Worm (Caenorhabditis elegans) whole organism, L1 larva: ENCODE measurements around the gene C28C12.12.

Experiments
- C04F5.9 ChIP-seq: sonication (generic microtip); optimal IDR thresholded peaks from 2 replicates; lab custom pipeline; 2016; ENCODE audit warnings: missing genetic modification characterization, missing compliant biosample characterization
- C16A3.4 ChIP-seq: fragments of 150-350 bp; optimal IDR thresholded peaks from 2 replicates; lab custom pipeline; 2014; ENCODE audit warnings: missing biosample characterization, missing genetic modification characterization
- C34B4.2 ChIP-seq: sonication (generic microtip); optimal IDR thresholded peaks from 2 replicates; lab custom pipeline; 2017; ENCODE audit warnings: mild to moderate bottlenecking, missing genetic modification characterization, missing compliant biosample characterization
- F16B12.6 ChIP-seq: fragments of 150-350 bp; optimal IDR thresholded peaks from 2 replicates; lab custom pipeline; 2014; ENCODE audit warnings: missing biosample characterization, missing genetic modification characterization
- aly-2 ChIP-seq: fragments of 150-350 bp; optimal IDR thresholded peaks from 2 replicates; lab custom pipeline; 2014; ENCODE audit warnings: missing biosample characterization, missing genetic modification characterization
- blmp-1 ChIP-seq: fragments of 150-350 bp; optimal IDR thresholded peaks from 2 replicates; lab custom pipeline; 2014; ENCODE audit warnings: missing biosample characterization, missing genetic modification characterization
- ceh-82 ChIP-seq, 3 experiments: fragments of 150-350 bp in 1 of 3; sonication (generic microtip) in 2 of 3; optimal IDR thresholded peaks; 2 replicates each; lab custom pipeline; 2014 to 2017; ENCODE audit warnings: missing biosample characterization in 3 of 3, missing genetic modification characterization in 3 of 3
- ceh-88 ChIP-seq: fragments of 200-800 bp; sonication (Bioruptor generic); IDR thresholded peaks from 2 replicates; pipeline ENCODE4 v1.3.6; 2022; ENCODE audit warnings: missing genetic modification characterization, missing compliant biosample characterization
- ces-1 ChIP-seq: fragments of 150-350 bp; optimal IDR thresholded peaks from 2 replicates; lab custom pipeline; 2014; ENCODE audit warnings: missing biosample characterization, missing genetic modification reagents, missing genetic modification characterization
- dsc-1 ChIP-seq: sonication (generic microtip); optimal IDR thresholded peaks from 2 replicates; lab custom pipeline; 2016; ENCODE audit warnings: mild to moderate bottlenecking, missing genetic modification characterization, missing compliant biosample characterization
- efl-1 ChIP-seq, 4 experiments: fragments of 150-350 bp; optimal IDR thresholded peaks in 3 of 4; peaks in 1 of 4; 1 replicate in 1 of 4; 2 replicates in 3 of 4; lab custom pipeline; 2014; ENCODE audit warnings: missing biosample characterization in 2 of 4, missing genetic modification characterization in 2 of 4, missing genetic modification reagents in 2 of 4
- egl-27 ChIP-seq, 2 experiments: fragments of 150-350 bp in 1 of 2; sonication (generic microtip); optimal IDR thresholded peaks; 3 replicates each; lab custom pipeline; 2017 to 2018; ENCODE audit warnings: missing biosample characterization in 2 of 2, missing genetic modification characterization in 2 of 2, missing genetic modification reagents in 2 of 2
- elt-2 ChIP-seq: sonication (generic microtip); optimal IDR thresholded peaks from 2 replicates; lab custom pipeline; 2016; ENCODE audit warnings: missing genetic modification characterization, mild to moderate bottlenecking, inconsistent platforms, missing compliant biosample characterization, missing genetic modification reagents
- elt-3 ChIP-seq, 6 experiments: fragments of 150-350 bp in 1 of 6; sonication (generic microtip); optimal IDR thresholded peaks; 2 replicates each; lab custom pipeline; 2017 to 2018; ENCODE audit warnings: missing biosample characterization in 6 of 6, missing genetic modification characterization in 6 of 6, inconsistent platforms in 1 of 6
- ets-5 ChIP-seq: fragments of 200-800 bp; sonication (Bioruptor generic); IDR thresholded peaks from 2 replicates; pipeline ENCODE4 v1.3.6; 2022; ENCODE audit warnings: missing genetic modification characterization, missing compliant biosample characterization
- grh-1 ChIP-seq: fragments of 200-800 bp; sonication (Bioruptor generic); IDR thresholded peaks from 2 replicates; pipeline ENCODE4 v1.3.6; 2022; ENCODE audit warnings: missing genetic modification reagents, missing genetic modification characterization, missing compliant biosample characterization
- hlh-4 ChIP-seq: sonication (generic microtip); optimal IDR thresholded peaks from 2 replicates; lab custom pipeline; 2016; ENCODE audit warnings: mild to moderate bottlenecking, missing genetic modification characterization, missing compliant biosample characterization
- hpl-2 ChIP-seq: fragments of 150-350 bp; optimal IDR thresholded peaks from 2 replicates; lab custom pipeline; 2014; ENCODE audit warnings: missing biosample characterization, missing genetic modification reagents, missing genetic modification characterization
- isw-1 ChIP-seq: fragments of 200-800 bp; sonication (Bioruptor generic); IDR thresholded peaks from 2 replicates; pipeline ENCODE4 v1.3.6; 2022; ENCODE audit warnings: missing genetic modification characterization, missing compliant biosample characterization
- lin-13 ChIP-seq: fragments of 150-350 bp; optimal IDR thresholded peaks from 2 replicates; lab custom pipeline; 2014; ENCODE audit warnings: missing biosample characterization, missing genetic modification reagents, missing genetic modification characterization
- lin-14 ChIP-seq: fragments of 200-800 bp; sonication (Bioruptor generic); optimal IDR thresholded peaks from 2 replicates; lab custom pipeline; 2018; ENCODE audit warnings: mild to moderate bottlenecking, missing genetic modification characterization, moderate library complexity, missing compliant biosample characterization
- lin-35 ChIP-seq, 2 experiments: fragments of 150-350 bp; optimal IDR thresholded peaks; 2 replicates each; lab custom pipeline; 2014; ENCODE audit warnings: missing biosample characterization in 2 of 2, missing genetic modification characterization in 2 of 2, missing genetic modification reagents in 2 of 2
- lsy-2 ChIP-seq, 2 experiments: fragments of 150-350 bp; optimal IDR thresholded peaks; 2 replicates each; lab custom pipeline; 2014; ENCODE audit warnings: missing biosample characterization in 2 of 2, missing genetic modification characterization in 2 of 2
- mab-9 ChIP-seq: fragments of 200-800 bp; sonication (Bioruptor generic); IDR thresholded peaks from 2 replicates; pipeline ENCODE4 v1.3.6; 2022; ENCODE audit warnings: missing genetic modification reagents, missing genetic modification characterization, missing compliant biosample characterization
- mef-2 ChIP-seq: fragments of 150-350 bp; optimal IDR thresholded peaks from 2 replicates; lab custom pipeline; 2014; ENCODE audit warnings: missing biosample characterization, missing genetic modification characterization
- nhr-12 ChIP-seq: sonication (generic microtip); optimal IDR thresholded peaks from 2 replicates; lab custom pipeline; 2017; ENCODE audit warnings: missing biosample characterization, missing genetic modification characterization
- nhr-19 ChIP-seq: fragments of 200-800 bp; sonication (Bioruptor generic); conservative IDR thresholded peaks from 2 replicates; pipeline ENCODE4 v1.3.6; 2022; ENCODE audit warnings: missing genetic modification characterization, missing compliant biosample characterization
- nhr-20 ChIP-seq: sonication (generic microtip); optimal IDR thresholded peaks from 2 replicates; lab custom pipeline; 2016; ENCODE audit warnings: mild to moderate bottlenecking, missing genetic modification characterization, missing compliant biosample characterization
- nhr-237 ChIP-seq: fragments of 150-350 bp; optimal IDR thresholded peaks from 2 replicates; lab custom pipeline; 2014; ENCODE audit warnings: missing biosample characterization, missing genetic modification characterization
- nhr-28 ChIP-seq: fragments of 150-350 bp; optimal IDR thresholded peaks from 2 replicates; lab custom pipeline; 2014; ENCODE audit warnings: missing biosample characterization, missing genetic modification characterization
- nhr-47 ChIP-seq: sonication (generic microtip); optimal IDR thresholded peaks from 2 replicates; lab custom pipeline; 2016; ENCODE audit warnings: mild to moderate bottlenecking, missing genetic modification characterization, moderate library complexity, missing compliant biosample characterization
- nhr-71 ChIP-seq: sonication (generic microtip); optimal IDR thresholded peaks from 2 replicates; lab custom pipeline; 2016; ENCODE audit warnings: mild to moderate bottlenecking, missing genetic modification characterization, moderate library complexity, missing compliant biosample characterization
- nhr-76 ChIP-seq: sonication (generic microtip); optimal IDR thresholded peaks from 2 replicates; lab custom pipeline; 2017; ENCODE audit warnings: missing biosample characterization, missing genetic modification characterization
- nhr-85 ChIP-seq: sonication (generic microtip); peaks from one replicate; lab custom pipeline; 2016; ENCODE audit warnings: missing genetic modification characterization, inconsistent platforms, missing compliant biosample characterization
- nhr-90 ChIP-seq: sonication (generic microtip); optimal IDR thresholded peaks from 2 replicates; lab custom pipeline; 2016; ENCODE audit warnings: mild to moderate bottlenecking, missing genetic modification characterization, missing compliant biosample characterization; ENCODE audit not compliant: poor library complexity
- pag-3 ChIP-seq: sonication (generic microtip); optimal IDR thresholded peaks from 2 replicates; lab custom pipeline; 2017; ENCODE audit warnings: missing genetic modification characterization, mild to moderate bottlenecking, missing compliant biosample characterization, antibody characterized with exemption, borderline replicate concordance; ENCODE audit not compliant: insufficient read depth
- pax-3 ChIP-seq: fragments of 200-800 bp; sonication (Bioruptor generic); optimal IDR thresholded peaks from 2 replicates; lab custom pipeline; 2018; ENCODE audit warnings: mild to moderate bottlenecking, missing genetic modification characterization, moderate library complexity, missing compliant biosample characterization
- pqm-1 ChIP-seq: sonication (generic microtip); optimal IDR thresholded peaks from 3 replicates; lab custom pipeline; 2017; ENCODE audit warnings: missing biosample characterization, missing genetic modification characterization
- snpc-4 ChIP-seq: fragments of 150-350 bp; optimal IDR thresholded peaks from 2 replicates; lab custom pipeline; 2014; ENCODE audit warnings: missing biosample characterization, missing genetic modification characterization
- snu-23 ChIP-seq: sonication (generic microtip); optimal IDR thresholded peaks from 2 replicates; lab custom pipeline; 2016; ENCODE audit warnings: missing genetic modification characterization, missing compliant biosample characterization
- sptf-1 ChIP-seq: fragments of 150-350 bp; optimal IDR thresholded peaks from 2 replicates; lab custom pipeline; 2014; ENCODE audit warnings: missing biosample characterization, missing genetic modification characterization
- swsn-7 ChIP-seq: sonication (generic microtip); optimal IDR thresholded peaks from 2 replicates; lab custom pipeline; 2016; ENCODE audit warnings: missing genetic modification characterization, missing compliant biosample characterization
- tbx-2 ChIP-seq: sonication (generic microtip); optimal IDR thresholded peaks from 2 replicates; lab custom pipeline; 2016; ENCODE audit warnings: missing genetic modification characterization, missing compliant biosample characterization
- tlp-1 ChIP-seq: fragments of 150-350 bp; optimal IDR thresholded peaks from 2 replicates; lab custom pipeline; 2014; ENCODE audit warnings: missing biosample characterization, missing genetic modification characterization
- unc-130 ChIP-seq: fragments of 150-350 bp; optimal IDR thresholded peaks from 2 replicates; lab custom pipeline; 2017; ENCODE audit warnings: missing biosample characterization, missing genetic modification characterization, inconsistent platforms
- unc-30 ChIP-seq: sonication (generic microtip); optimal IDR thresholded peaks from 2 replicates; lab custom pipeline; 2017; ENCODE audit warnings: missing biosample characterization, missing genetic modification characterization
- unc-62 ChIP-seq: fragments of 150-350 bp; optimal IDR thresholded peaks from 2 replicates; lab custom pipeline; 2014; ENCODE audit warnings: missing biosample characterization, missing genetic modification reagents, missing genetic modification characterization
- vab-15 ChIP-seq: sonication (generic microtip); optimal IDR thresholded peaks from 2 replicates; lab custom pipeline; 2017; ENCODE audit warnings: missing genotype, mild to moderate bottlenecking, missing genetic modification characterization, missing compliant biosample characterization
- xbp-1 ChIP-seq: sonication (generic microtip); optimal IDR thresholded peaks from 2 replicates; lab custom pipeline; 2016; ENCODE audit warnings: missing genetic modification characterization, missing compliant biosample characterization
- zag-1 ChIP-seq: fragments of 150-350 bp; optimal IDR thresholded peaks from 2 replicates; lab custom pipeline; 2014; ENCODE audit warnings: missing biosample characterization, missing genetic modification characterization
- ztf-4 ChIP-seq: fragments of 150-350 bp; optimal IDR thresholded peaks from 2 replicates; lab custom pipeline; 2014; ENCODE audit warnings: missing biosample characterization, missing genetic modification characterization

The C28C12.12 gene

ce11 chrIV:8529039-8529438 is 32.9 kb upstream of the C28C12.12 start (continued):
- TF ChIP-seq hpl-2 (no peak), hlh-4 (tag; lab: Kevin White, UChicago) (no peak), nhr-47 (tag; lab: Kevin White, UChicago) (peak; percentile 69), pag-3 (tag; lab: Kevin White, UChicago) (no peak), nhr-76 (tag; lab: Kevin White, UChicago) (no peak), C16A3.4 (tag; lab: Kevin White, UChicago) (peak; percentile 47), tbx-2 (tag; lab: Kevin White, UChicago) (peak; percentile 72), blmp-1 (tag; lab: Kevin White, UChicago) (peak; percentile 92), mab-9 (GFP tag; lab: Robert Waterston, UW) (no peak), nhr-19 (peak; percentile 84), snu-23 (GFP tag; lab: Kevin White, UChicago) (peak; percentile 73), pax-3 (no peak), ceh-88 (GFP tag; lab: Robert Waterston, UW) (no peak), unc-30 (tag; lab: Kevin White, UChicago) (no peak), dsc-1 (tag; lab: Kevin White, UChicago) (no peak), vab-15 (tag; lab: Kevin White, UChicago) (no peak), nhr-12 (tag; lab: Kevin White, UChicago) (no peak), tlp-1 (no peak), F16B12.6 (tag; lab: Kevin White, UChicago) (no peak), mef-2 (tag; lab: Kevin White, UChicago) (no peak), ceh-82 (tag; optimal IDR thresholded peaks at IDR 0.05; lab: Kevin White, UChicago) (no peak), unc-62 (no peak), lsy-2 (tag; optimal IDR thresholded peaks at IDR 0.05; lab: Kevin White, UChicago) (peak; percentile 40 to 74), isw-1 (GFP tag; lab: Robert Waterston, UW) (no peak), swsn-7 (tag; lab: Kevin White, UChicago) (peak; percentile 46), grh-1 (peak; percentile 95), nhr-28 (tag; lab: Kevin White, UChicago) (no peak), lin-13 (peak; percentile 26), ces-1 (GFP tag; lab: Kevin White, UChicago) (no peak), nhr-20 (tag; lab: Kevin White, UChicago) (peak; percentile 92), nhr-71 (peak; percentile 92), zag-1 (tag; lab: Kevin White, UChicago) (no peak), C34B4.2 (tag; lab: Kevin White, UChicago) (no peak), nhr-237 (no peak)

DNA sequence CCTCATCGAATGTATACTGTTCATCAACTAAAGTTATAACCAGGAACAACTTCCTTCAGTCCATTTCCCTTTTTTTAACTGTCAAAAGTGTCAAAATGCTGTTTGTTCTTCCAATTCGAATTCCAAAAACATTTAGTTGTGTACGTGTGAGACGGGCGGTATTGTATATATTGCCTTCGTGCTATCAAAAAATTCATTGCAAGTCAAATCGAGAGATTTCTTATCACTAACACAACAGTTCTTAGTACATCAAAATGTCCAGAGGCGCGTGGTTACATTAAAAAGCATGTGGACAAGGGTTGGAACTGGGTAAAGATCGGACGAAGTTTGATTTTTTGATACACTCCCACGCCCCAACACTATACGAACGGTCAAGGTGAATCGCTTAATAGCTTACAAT is 32.2 kb upstream of the C28C12.12 start:
- TF ChIP-seq blmp-1 (tag; lab: Kevin White, UChicago) (peak; percentile 75), elt-2 (tag; lab: Kevin White, UChicago) (peak; percentile 89), nhr-47 (tag; lab: Kevin White, UChicago) (peak; percentile 1), isw-1 (GFP tag; lab: Robert Waterston, UW) (no peak), elt-3 (tag; optimal IDR thresholded peaks at IDR 0.05; lab: Kevin White, UChicago) (peak in 3 of 6 experiments; percentile 29 to 76 (median 68)), snpc-4 (tag; lab: Kevin White, UChicago) (no peak), swsn-7 (tag; lab: Kevin White, UChicago) (no peak), lin-35 (GFP tag; optimal IDR thresholded peaks at IDR 0.05; lab: Kevin White, UChicago) (peak in 1 of 2 experiments; percentile 46), grh-1 (peak; percentile 39; the same call in 1 of the 2 replicates), aly-2 (no peak), lin-14 (GFP tag; lab: Kevin White, UChicago) (peak; percentile 65), pqm-1 (tag; lab: Kevin White, UChicago) (no peak), nhr-85 (tag; lab: Kevin White, UChicago) (peak; percentile 5), unc-130 (tag; lab: Kevin White, UChicago) (peak; percentile 72), C04F5.9 (tag; lab: Kevin White, UChicago) (no peak), ets-5 (GFP tag; lab: Robert Waterston, UW) (no peak), nhr-71 (peak; percentile 55), efl-1 (optimal IDR thresholded peaks at IDR 0.05; lab: Kevin White, UChicago) (no peak), efl-1 (GFP tag; optimal IDR thresholded peaks at IDR 0.05 in 1 of 2; lab: Kevin White, UChicago) (peak in 1 of 2 experiments; percentile 94), pag-3 (tag; lab: Kevin White, UChicago) (no peak), nhr-90 (tag; lab: Kevin White, UChicago) (peak; percentile 62), unc-30 (tag; lab: Kevin White, UChicago) (no peak), snu-23 (GFP tag; lab: Kevin White, UChicago) (peak; percentile 11), egl-27 (tag; optimal IDR thresholded peaks at IDR 0.05; lab: Kevin White, UChicago) (no peak), ztf-4 (tag; lab: Kevin White, UChicago) (peak; percentile 32), sptf-1 (tag; lab: Kevin White, UChicago) (no peak), nhr-76 (tag; lab: Kevin White, UChicago) (no peak), nhr-19 (peak; percentile 63), hpl-2 (no peak), xbp-1 (no peak)
